Fruit fly (Drosophila melanogaster) whole organism, embryonic: ENCODE data around the gene CG32537.

Experiments
- Adf1 ChIP-seq: fragments of 200-800 bp; sonication (Bioruptor generic); IDR thresholded peaks from 2 replicates; pipeline ENCODE4 v1.3.6; 2022; ENCODE audit warnings: missing biosample characterization, missing genetic modification characterization
- BEAF-32 ChIP-seq: fragments of 200-800 bp; sonication (Bioruptor generic); optimal IDR thresholded peaks from 3 replicates; lab custom pipeline; 2017; ENCODE audit warnings: missing biosample characterization, missing genetic modification characterization, mild to moderate bottlenecking, moderate library complexity, missing genetic modification reagents
- Blimp-1 ChIP-seq: fragments of 200-800 bp; sonication (Bioruptor generic); optimal IDR thresholded peaks from 3 replicates; lab custom pipeline; 2018; ENCODE audit warnings: missing biosample characterization, missing genetic modification characterization, mild to moderate bottlenecking, moderate library complexity, missing genetic modification reagents
- CG10321 ChIP-seq: fragments of 200-800 bp; sonication (Bioruptor generic); IDR thresholded peaks from 2 replicates; pipeline ENCODE4 v1.3.6; 2022; ENCODE audit warnings: missing biosample characterization, missing genetic modification characterization
- CG10979 ChIP-seq: fragments of 200-800 bp; sonication (Bioruptor generic); optimal IDR thresholded peaks from 2 replicates; lab custom pipeline; 2018; ENCODE audit warnings: missing biosample characterization, mild to moderate bottlenecking, missing genetic modification characterization, moderate library complexity
- CG12155 ChIP-seq: fragments of 200-800 bp; sonication (Bioruptor generic); optimal IDR thresholded peaks from 3 replicates; lab custom pipeline; 2016; ENCODE audit warnings: missing biosample characterization, missing genetic modification characterization
- CG12769 ChIP-seq: fragments of 200-800 bp; sonication (Bioruptor generic); optimal IDR thresholded peaks from 2 replicates; lab custom pipeline; 2019; ENCODE audit warnings: missing biosample characterization, mild to moderate bottlenecking, missing genetic modification characterization, moderate library complexity
- CG13424 ChIP-seq: fragments of 200-800 bp; sonication (Bioruptor generic); optimal IDR thresholded peaks from 2 replicates; lab custom pipeline; 2019; ENCODE audit warnings: missing biosample characterization, mild to moderate bottlenecking, missing genetic modification characterization, moderate library complexity
- CG15601 ChIP-seq: fragments of 200-800 bp; sonication (Bioruptor generic); optimal IDR thresholded peaks from 3 replicates; lab custom pipeline; 2019; ENCODE audit warnings: missing biosample characterization, mild to moderate bottlenecking, missing genetic modification characterization, moderate library complexity
- CG17328 ChIP-seq: fragments of 200-800 bp; sonication (Bioruptor generic); IDR thresholded peaks from 2 replicates; pipeline ENCODE4 v1.3.6; 2022; ENCODE audit warnings: missing biosample characterization, missing genetic modification characterization
- CG17359 ChIP-seq: fragments of 200-800 bp; sonication (Bioruptor generic); optimal IDR thresholded peaks from 3 replicates; lab custom pipeline; 2018; ENCODE audit warnings: missing biosample characterization, mild to moderate bottlenecking, missing genetic modification characterization, moderate library complexity
- CG18011 ChIP-seq: fragments of 200-800 bp; sonication (Bioruptor generic); optimal IDR thresholded peaks from 2 replicates; lab custom pipeline; 2017; ENCODE audit warnings: missing biosample characterization, missing genetic modification characterization, mild to moderate bottlenecking, moderate library complexity, missing genotype
- CG18764 ChIP-seq: fragments of 200-800 bp; sonication (Bioruptor generic); optimal IDR thresholded peaks from 3 replicates; lab custom pipeline; 2016; ENCODE audit warnings: missing biosample characterization, missing genetic modification characterization
- CG2120 ChIP-seq: fragments of 200-800 bp; sonication (Bioruptor generic); optimal IDR thresholded peaks from 3 replicates; lab custom pipeline; 2016; ENCODE audit warnings: missing biosample characterization, missing genetic modification characterization
- CG2199 ChIP-seq: fragments of 200-800 bp; sonication (Bioruptor generic); IDR thresholded peaks from 3 replicates; pipeline ENCODE4 v1.3.6; 2022; ENCODE audit warnings: missing biosample characterization, missing genetic modification characterization
- CG34224 ChIP-seq: fragments of 200-800 bp; sonication (Bioruptor generic); IDR thresholded peaks from 3 replicates; pipeline ENCODE4 v1.3.6; 2022; ENCODE audit warnings: missing biosample characterization, missing genetic modification characterization; ENCODE audit not compliant: partially characterized antibody
- CG4282 ChIP-seq: fragments of 200-800 bp; sonication (Bioruptor generic); optimal IDR thresholded peaks from 2 replicates; lab custom pipeline; 2016; ENCODE audit warnings: missing biosample characterization, missing genetic modification characterization
- CG6765 ChIP-seq: fragments of 200-800 bp; sonication (Bioruptor generic); optimal IDR thresholded peaks from 3 replicates; lab custom pipeline; 2017; ENCODE audit warnings: missing biosample characterization, mild to moderate bottlenecking, missing genetic modification characterization
- CG6813 ChIP-seq: fragments of 200-800 bp; sonication (Bioruptor generic); optimal IDR thresholded peaks from 2 replicates; lab custom pipeline; 2017; ENCODE audit warnings: missing biosample characterization, missing genetic modification characterization, mild to moderate bottlenecking, moderate library complexity, missing genetic modification reagents
- CG7963 ChIP-seq: fragments of 200-800 bp; sonication (Bioruptor generic); IDR thresholded peaks from 3 replicates; pipeline ENCODE4 v1.3.6; 2022; ENCODE audit warnings: missing biosample characterization, missing genetic modification characterization; ENCODE audit not compliant: partially characterized antibody
- CG8765 ChIP-seq: fragments of 200-800 bp; sonication (Bioruptor generic); IDR thresholded peaks from 2 replicates; pipeline ENCODE4 v1.3.6; 2022; ENCODE audit warnings: missing biosample characterization, missing genetic modification characterization
- CHES-1-like ChIP-seq: fragments of 200-800 bp; sonication (Bioruptor generic); optimal IDR thresholded peaks from 2 replicates; lab custom pipeline; 2016; ENCODE audit warnings: missing biosample characterization, missing genetic modification characterization
- CkIIα-i1 ChIP-seq: fragments of 200-800 bp; sonication (Bioruptor generic); IDR thresholded peaks from 2 replicates; pipeline ENCODE4 v1.3.6; 2022; ENCODE audit warnings: missing biosample characterization, missing genetic modification characterization
- H15 ChIP-seq: fragments of 200-800 bp; sonication (Bioruptor generic); IDR thresholded peaks from 3 replicates; pipeline ENCODE4 v1.3.6; 2022; ENCODE audit warnings: missing biosample characterization, missing genetic modification characterization
- HHEX ChIP-seq: fragments of 200-800 bp; sonication (Bioruptor generic); optimal IDR thresholded peaks from 3 replicates; lab custom pipeline; 2017; ENCODE audit warnings: missing biosample characterization, mild to moderate bottlenecking, missing genetic modification characterization, missing genetic modification reagents
- HLH3B ChIP-seq: fragments of 200-800 bp; sonication (Bioruptor generic); IDR thresholded peaks from 2 replicates; pipeline ENCODE4 v1.3.6; 2022; ENCODE audit warnings: missing biosample characterization, missing genetic modification characterization
- MBD-R2 ChIP-seq: fragments of 200-800 bp; sonication (Bioruptor generic); IDR thresholded peaks from 2 replicates; pipeline ENCODE4 v1.3.6; 2022; ENCODE audit warnings: missing biosample characterization, missing genetic modification characterization
- Side ChIP-seq: fragments of 200-800 bp; sonication (Bioruptor generic); optimal IDR thresholded peaks from 2 replicates; lab custom pipeline; 2016; ENCODE audit warnings: missing biosample characterization, missing genetic modification characterization
- Taf1 ChIP-seq: fragments of 200-800 bp; sonication (Bioruptor generic); IDR thresholded peaks from 2 replicates; pipeline ENCODE4 v1.3.6; 2022; ENCODE audit warnings: missing biosample characterization, missing genetic modification characterization
- Trl ChIP-seq, 3 experiments: fragments of >200 bp in 2 of 3; fragments of 200-800 bp in 1 of 3; sonication (Bioruptor generic) in 1 of 3; optimal IDR thresholded peaks; 2 replicates in 1 of 3; 3 replicates in 2 of 3; lab custom pipeline; 2016 to 2017; ENCODE audit warnings: missing biosample characterization in 1 of 3, missing genetic modification characterization in 1 of 3
- Xbp1 ChIP-seq: fragments of 200-800 bp; sonication (Bioruptor generic); optimal IDR thresholded peaks from 3 replicates; lab custom pipeline; 2016; ENCODE audit warnings: missing biosample characterization, mild to moderate bottlenecking, missing genetic modification characterization
- btn ChIP-seq: fragments of 200-800 bp; sonication (Bioruptor generic); optimal IDR thresholded peaks from 2 replicates; lab custom pipeline; 2016; ENCODE audit warnings: missing biosample characterization, missing genetic modification characterization
- cad ChIP-seq: fragments of >200 bp; optimal IDR thresholded peaks from 2 replicates; lab custom pipeline; 2017; ENCODE audit warnings: missing biosample characterization, missing genetic modification characterization
- cwo ChIP-seq: fragments of 200-800 bp; sonication (Bioruptor generic); optimal IDR thresholded peaks from 3 replicates; lab custom pipeline; 2017; ENCODE audit warnings: missing biosample characterization, missing genetic modification characterization, mild to moderate bottlenecking, moderate library complexity, missing genetic modification reagents
- dan ChIP-seq: fragments of 200-800 bp; sonication (Bioruptor generic); IDR thresholded peaks from 2 replicates; pipeline ENCODE4 v1.3.6; 2022; ENCODE audit warnings: missing biosample characterization, missing genetic modification characterization
- fd64A ChIP-seq: fragments of 200-800 bp; sonication (Bioruptor generic); optimal IDR thresholded peaks from 3 replicates; lab custom pipeline; 2018; ENCODE audit warnings: missing biosample characterization, mild to moderate bottlenecking, missing genetic modification characterization
- ftz-f1 ChIP-seq: fragments of 200-800 bp; sonication (Bioruptor generic); optimal IDR thresholded peaks from 2 replicates; lab custom pipeline; 2016; ENCODE audit warnings: missing biosample characterization, missing genetic modification characterization
- gcm2 ChIP-seq: fragments of 200-800 bp; sonication (Bioruptor generic); optimal IDR thresholded peaks from 2 replicates; lab custom pipeline; 2016; ENCODE audit warnings: missing biosample characterization, missing genetic modification characterization
- h ChIP-seq: fragments of >200 bp; optimal IDR thresholded peaks from 2 replicates; lab custom pipeline; 2017
- klu ChIP-seq: fragments of 200-800 bp; sonication (Bioruptor generic); IDR thresholded peaks from 2 replicates; pipeline ENCODE4 v1.3.6; 2022; ENCODE audit warnings: missing biosample characterization, missing genetic modification characterization
- lov ChIP-seq, 2 experiments: fragments of 200-800 bp in 1 of 2; fragments of >200 bp in 1 of 2; sonication (Bioruptor generic) in 1 of 2; IDR thresholded peaks in 1 of 2; optimal IDR thresholded peaks in 1 of 2; 2 replicates in 1 of 2; 3 replicates in 1 of 2; pipeline versions ENCODE4 v1.3.6 to Lab custom; 2017 to 2022; ENCODE audit warnings: missing biosample characterization in 1 of 2, missing genetic modification characterization in 1 of 2
- nerfin-1 ChIP-seq: fragments of 200-800 bp; sonication (Bioruptor generic); optimal IDR thresholded peaks from 3 replicates; lab custom pipeline; 2019; ENCODE audit warnings: missing biosample characterization, mild to moderate bottlenecking, missing genetic modification characterization, moderate library complexity
- peb ChIP-seq: fragments of 200-800 bp; sonication (Bioruptor generic); IDR thresholded peaks from 2 replicates; pipeline ENCODE4 v1.3.6; 2022; ENCODE audit warnings: missing biosample characterization, missing genetic modification characterization
- phol ChIP-seq: fragments of 200-800 bp; sonication (Bioruptor generic); optimal IDR thresholded peaks from 3 replicates; lab custom pipeline; 2018; ENCODE audit warnings: missing biosample characterization, mild to moderate bottlenecking, missing genetic modification characterization, moderate library complexity
- sisA ChIP-seq: fragments of 200-800 bp; sonication (Bioruptor generic); IDR thresholded peaks from 2 replicates; pipeline ENCODE4 v1.3.6; 2022; ENCODE audit warnings: missing biosample characterization, missing genetic modification characterization
- ttk ChIP-seq: fragments of 200-800 bp; sonication (Bioruptor generic); IDR thresholded peaks from 2 replicates; pipeline ENCODE4 v2.1.2; 2022; ENCODE audit warnings: missing biosample characterization, missing genetic modification characterization
- unc-4 ChIP-seq: fragments of 200-800 bp; sonication (Bioruptor generic); IDR thresholded peaks from 2 replicates; pipeline ENCODE4 v1.3.6; 2022; ENCODE audit warnings: missing biosample characterization, missing genetic modification characterization; ENCODE audit not compliant: partially characterized antibody
- usp ChIP-seq: fragments of >200 bp; optimal IDR thresholded peaks from 2 replicates; lab custom pipeline; 2017; ENCODE audit warnings: missing biosample characterization, missing genetic modification characterization
- wor ChIP-seq: fragments of 200-800 bp; sonication (Bioruptor generic); IDR thresholded peaks from 2 replicates; pipeline ENCODE4 v1.3.6; 2022; ENCODE audit warnings: missing biosample characterization, missing genetic modification characterization

The CG32537 gene

dm6 chrX:19317058-19317767, 40.9 kb upstream of the CG32537 start (continued):
- TF ChIP-seq cad (no peak), usp (GFP tag; lab: Kevin White, UChicago) (no peak), cwo (GFP tag; lab: Kevin White, UChicago) (peak; percentile 64), sisA (GFP tag; lab: Robert Waterston, UW) (peak; percentile 51), Trl (optimal IDR thresholded peaks at IDR 0.05; lab: Kevin White, UChicago) (no peak), Trl (GFP tag; optimal IDR thresholded peaks at IDR 0.05; lab: Kevin White, UChicago) (no peak), Taf1 (GFP tag; lab: Robert Waterston, UW) (0 out of 2 replicates have a peak, but pooled peaks have one; percentile 28), CG10321 (GFP tag; lab: Robert Waterston, UW) (no peak), H15 (GFP tag; lab: Robert Waterston, UW) (no peak), CG15601 (tag; lab: Kevin White, UChicago) (peak; percentile 6), CG4282 (GFP tag; lab: Kevin White, UChicago) (no peak), CG6813 (peak; percentile 58), HHEX (GFP tag; lab: Kevin White, UChicago) (peak; percentile 56), CG2199 (0 out of 3 replicates have a peak, but pooled peaks have one; percentile 26), HLH3B (peak; percentile 49), phol (tag; lab: Kevin White, UChicago) (peak; percentile 74), fd64A (GFP tag; lab: Kevin White, UChicago) (no peak), Blimp-1 (GFP tag; lab: Kevin White, UChicago) (peak; percentile 74), wor (GFP tag; lab: Robert Waterston, UW) (peak; percentile 31; the same call in 1 of the 2 replicates), CG8765 (GFP tag; lab: Robert Waterston, UW) (no peak), BEAF-32 (no peak), CkIIα-i1 (GFP tag; lab: Robert Waterston, UW) (no peak), dan (GFP tag; lab: Robert Waterston, UW) (no peak), CG18011 (GFP tag; lab: Kevin White, UChicago) (no peak), CHES-1-like (GFP tag; lab: Kevin White, UChicago) (no peak), h (lab: Kevin White, UChicago) (no peak), CG18764 (no peak), klu (GFP tag; lab: Robert Waterston, UW) (no peak), CG17328 (GFP tag; lab: Robert Waterston, UW) (peak; percentile 35), CG12155 (peak; percentile 51), peb (GFP tag; lab: Robert Waterston, UW) (no peak), CG17359 (tag; lab: Kevin White, UChicago) (peak; percentile 63), gcm2 (GFP tag; lab: Kevin White, UChicago) (no peak), CG10979 (tag; lab: Kevin White, UChicago) (peak; percentile 72), CG7963 (GFP tag; lab: Robert Waterston, UW) (no peak), lov (optimal IDR thresholded peaks at IDR 0.05; lab: Kevin White, UChicago) (no peak), lov (GFP tag; IDR thresholded peaks at IDR 0.05; lab: Robert Waterston, UW) (no peak), CG12769 (tag; lab: Kevin White, UChicago) (no peak), MBD-R2 (GFP tag; lab: Robert Waterston, UW) (no peak), Side (GFP tag; lab: Kevin White, UChicago) (no peak), btn (GFP tag; lab: Kevin White, UChicago) (no peak), ttk (GFP tag; lab: Robert Waterston, UW) (peak; percentile 45; the same call in 1 of the 2 replicates), CG6765 (GFP tag; lab: Kevin White, UChicago) (no peak), CG34224 (GFP tag; lab: Robert Waterston, UW) (no peak), unc-4 (GFP tag; lab: Robert Waterston, UW) (no peak), CG2120 (GFP tag; lab: Kevin White, UChicago) (peak; percentile 13), ftz-f1 (GFP tag; lab: Kevin White, UChicago) (no peak), nerfin-1 (tag; lab: Kevin White, UChicago) (peak; percentile 17), Xbp1 (GFP tag; lab: Kevin White, UChicago) (peak; percentile 23), CG13424 (tag; lab: Kevin White, UChicago) (peak; percentile 69), Adf1 (GFP tag; lab: Robert Waterston, UW) (no peak; the same call in 1 of the 2 replicates)
